Fruit fly (Drosophila melanogaster) whole organism, prepupa: ENCODE data around the gene CG15308.

Experiments used
- CG1621 ChIP-seq: fragments of 200-800 bp; sonication (Bioruptor generic); optimal IDR thresholded peaks from 3 replicates; lab custom pipeline; 2018; ENCODE audit warnings: missing biosample characterization, mild to moderate bottlenecking, missing genetic modification characterization
- Hr39 ChIP-seq: fragments of 200-800 bp; sonication (Bioruptor generic); optimal IDR thresholded peaks from 2 replicates; lab custom pipeline; 2016; ENCODE audit warnings: missing biosample characterization, missing genetic modification characterization
- achi ChIP-seq: fragments of 200-800 bp; sonication (Bioruptor generic); optimal IDR thresholded peaks from 3 replicates; lab custom pipeline; 2016; ENCODE audit warnings: missing biosample characterization, missing genetic modification characterization
- eg ChIP-seq: fragments of 200-800 bp; sonication (Bioruptor generic); IDR thresholded peaks from 3 replicates; pipeline ENCODE4 v1.3.6; 2022; ENCODE audit warnings: missing biosample characterization, missing genetic modification characterization

DNA sequence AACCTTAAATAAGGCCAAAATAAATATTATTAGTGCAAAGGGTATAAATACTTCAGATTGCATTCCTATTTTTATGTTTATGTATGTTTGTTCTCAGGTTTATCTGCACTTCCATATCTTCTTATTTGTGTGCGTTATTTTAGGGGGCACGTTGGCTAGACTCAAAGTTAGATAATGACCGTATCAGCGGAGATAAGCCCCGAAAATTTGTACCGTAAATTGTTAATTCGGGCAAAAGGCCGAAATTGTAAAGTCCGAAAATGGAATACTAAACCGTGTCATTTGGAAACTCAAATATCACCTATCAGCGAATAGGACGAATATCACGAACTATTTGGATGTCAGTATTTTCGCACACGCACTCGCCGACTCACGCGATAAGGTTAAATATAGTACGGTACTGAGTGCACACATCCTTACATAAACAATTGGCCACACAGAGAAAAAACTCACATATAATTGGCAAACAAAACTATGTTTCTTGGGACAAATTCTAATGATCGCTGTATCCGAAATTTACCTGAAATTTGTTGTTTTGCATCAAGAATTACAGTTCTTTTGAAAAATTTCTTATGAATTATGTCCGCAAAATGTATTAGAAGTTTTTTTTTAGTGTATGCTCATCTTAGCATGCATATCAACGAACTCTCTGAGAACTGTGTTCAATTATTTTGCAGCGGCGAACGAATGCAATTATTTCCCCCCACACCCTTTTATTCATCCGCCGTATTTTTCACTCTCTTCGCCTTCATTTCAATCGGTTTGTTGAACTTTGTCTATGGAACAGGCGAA lies 44.4 kb upstream of the CG15308 start, which contains the start of gene Hk:
- peak; percentile 83 for TF ChIP-seq CG1621 (tag; lab: Kevin White, UChicago)
- TF ChIP-seq Hr39, result peak; percentile 73
- peak; percentile 87 for TF ChIP-seq achi (GFP tag; lab: Kevin White, UChicago)
- TF ChIP-seq eg (GFP tag; lab: Robert Waterston, UW), result peak; percentile 95
